Worm (Caenorhabditis elegans): Measurements from ENCODE around the gene ugt-10.

Gene ugt-10

ce11 chrV:4885372-4885771 is 14.5 kb downstream of the ugt-10 start, which contains the start of gene T19H12.3:
T19H12.3 (plus strand) TSS chrV:4885672.
- TF ChIP-seq spr-1 (tag; optimal IDR thresholded peaks at IDR 0.05) (no peak), fkh-10 (GFP tag; optimal IDR thresholded peaks at IDR 0.05) (no peak), egl-27 (tag; optimal IDR thresholded peaks at IDR 0.05) (no peak), F26F4.8 (GFP tag; conservative IDR thresholded peaks at IDR 0.05) (no peak)

DNA sequence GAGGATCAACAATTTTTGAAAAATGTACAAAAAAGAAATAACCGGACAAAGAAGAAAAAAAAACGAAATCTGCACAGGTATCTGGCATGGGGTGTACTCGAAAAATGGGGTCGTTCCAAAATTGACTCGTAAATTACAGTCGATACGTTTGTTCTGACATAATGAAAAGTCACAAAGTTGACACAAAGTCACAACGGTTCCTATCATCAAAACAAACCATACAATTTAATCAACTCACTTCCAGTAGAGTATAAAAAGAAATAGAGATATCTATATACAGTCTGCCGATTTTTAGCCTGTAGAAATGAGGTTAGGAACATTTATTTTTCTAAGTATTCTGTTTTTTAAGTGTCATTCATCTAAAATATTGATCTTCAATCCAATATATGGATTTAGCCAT is 15.4 kb downstream of the ugt-10 start, which contains the start of gene T19H12.12:
Gene T19H12.12, plus strand, starts transcription at position 301 of the 400 bp plus-strand sequence.
- TF ChIP-seq ceh-82 (tag; optimal IDR thresholded peaks at IDR 0.05) = no peak

- no peak for TF ChIP-seq zag-1 (tag; optimal IDR thresholded peaks at IDR 0.05)
- TF ChIP-seq aly-2 (tag; optimal IDR thresholded peaks at IDR 0.05) = no peak
- TF ChIP-seq pha-4 (GFP tag; IDR thresholded peaks at IDR 0.05) = no peak
- no peak for TF ChIP-seq pha-4 (tag; optimal IDR thresholded peaks at IDR 0.05)
- TF ChIP-seq nhr-41 (GFP tag; IDR thresholded peaks at IDR 0.05) = no peak
- no peak for TF ChIP-seq saeg-2 (GFP tag; IDR thresholded peaks at IDR 0.05)
- TF ChIP-seq egl-43 (GFP tag; IDR thresholded peaks at IDR 0.05) = no peak
- TF ChIP-seq F10B5.3 (tag; optimal IDR thresholded peaks at IDR 0.05) = no peak
- no peak for TF ChIP-seq zip-11 (GFP tag; IDR thresholded peaks at IDR 0.05)
- TF ChIP-seq ceh-82 (tag; optimal IDR thresholded peaks at IDR 0.05) = no peak
- no peak for TF ChIP-seq ama-1 (optimal IDR thresholded peaks at IDR 0.05)
- no peak for TF ChIP-seq daf-12 (tag; optimal IDR thresholded peaks at IDR 0.05)
- no peak for TF ChIP-seq F37D6.2 (tag; optimal IDR thresholded peaks at IDR 0.05)
- no peak for TF ChIP-seq ces-1 (GFP tag; optimal IDR thresholded peaks at IDR 0.05)
Measured at ce11 chrV:4881377-4881776, 18.5 kb downstream of the ugt-10 start, which contains the start of gene str-32. str-32 (minus strand) TSS chrV:4881477.

ce11 chrV:4879251-4879650 is 20.7 kb downstream of the ugt-10 start, which contains the start of gene T19H12.15:
T19H12.15 (minus strand) TSS chrV:4879351.
- no peak for TF ChIP-seq nhr-42 (GFP tag; IDR thresholded peaks at IDR 0.05)
- TF ChIP-seq spr-1 (tag; optimal IDR thresholded peaks at IDR 0.05) = no peak
- no peak for TF ChIP-seq tra-1 (GFP tag; IDR thresholded peaks at IDR 0.05)
- no peak for TF ChIP-seq jun-1 (tag; optimal IDR thresholded peaks at IDR 0.05)
- no peak for TF ChIP-seq dmd-8 (GFP tag; IDR thresholded peaks at IDR 0.05)
- TF ChIP-seq mes-2 (tag; optimal IDR thresholded peaks at IDR 0.05; ENCODE audit: poor library complexity, severe bottlenecking) = no peak
- TF ChIP-seq mdl-1 (tag; optimal IDR thresholded peaks at IDR 0.05) = no peak
- no peak for TF ChIP-seq php-3 (GFP tag; IDR thresholded peaks at IDR 0.05)
- TF ChIP-seq Y75B8A.6 (GFP tag; IDR thresholded peaks at IDR 0.05) = no peak

- TF ChIP-seq dve-1 (tag; optimal IDR thresholded peaks at IDR 0.05; ENCODE audit: insufficient read depth) (no peak), ctbp-1 (GFP tag; IDR thresholded peaks at IDR 0.05) (no peak), duxl-1 (tag; optimal IDR thresholded peaks at IDR 0.05; ENCODE audit: poor library complexity) (no peak), nhr-77 (tag; optimal IDR thresholded peaks at IDR 0.05) (no peak), madf-9 (GFP tag; conservative IDR thresholded peaks at IDR 0.05) (no peak), daf-19 (GFP tag; conservative IDR thresholded peaks at IDR 0.05) (no peak), unc-130 (GFP tag; optimal IDR thresholded peaks at IDR 0.05) (no peak), ZK337.2 (GFP tag; IDR thresholded peaks at IDR 0.05) (no peak), Y105C5A.15 (GFP tag; IDR thresholded peaks at IDR 0.05) (no peak), spr-1 (tag; optimal IDR thresholded peaks at IDR 0.05) (no peak), snpc-1.2 (GFP tag; IDR thresholded peaks at IDR 0.05) (no peak), hlh-30 (tag; optimal IDR thresholded peaks at IDR 0.05; ENCODE audit: insufficient read depth) (no peak), F37D6.2 (tag; optimal IDR thresholded peaks at IDR 0.05) (no peak), nhr-11 (tag; optimal IDR thresholded peaks at IDR 0.05) (no peak), dmd-9 (GFP tag; IDR thresholded peaks at IDR 0.05) (no peak), egl-43 (GFP tag; IDR thresholded peaks at IDR 0.05) (no peak)
Measured at ce11 chrV:4877587-4877986, 22.3 kb downstream of the ugt-10 start, which contains the start of gene T19H12.6. T19H12.6 (minus strand) TSS chrV:4877687.
